Fruit fly (Drosophila melanogaster): ENCODE measurements around the gene ogre.

ogre gene

DNA sequence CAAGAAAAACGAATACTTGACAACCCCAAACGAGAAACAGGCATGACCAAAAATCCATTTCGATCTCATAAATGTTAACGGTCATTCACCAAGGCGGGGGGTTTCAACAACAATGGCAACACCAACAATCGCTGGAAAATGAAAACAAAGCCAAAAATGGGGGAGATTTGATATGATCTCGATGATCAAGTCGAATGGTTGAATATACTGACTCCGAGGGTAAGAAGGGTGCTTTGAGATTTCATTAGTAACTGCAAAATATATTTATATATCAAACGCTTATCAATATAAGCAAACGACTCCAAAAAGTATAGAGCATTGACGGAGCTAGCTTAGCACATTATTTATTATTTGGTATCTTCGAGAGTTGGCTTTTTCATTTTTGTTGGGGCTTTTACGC is 1.0 kb downstream of the ogre start (continued):
- no peak for TF ChIP-seq Gug (GFP tag; IDR thresholded peaks at IDR 0.05)
- TF ChIP-seq Hr39 (GFP tag; optimal IDR thresholded peaks at IDR 0.05), result peak; percentile 0
- no peak for TF ChIP-seq spab (GFP tag; optimal IDR thresholded peaks at IDR 0.05)
- no peak for TF ChIP-seq CG10669 (GFP tag; optimal IDR thresholded peaks at IDR 0.05)
- TF ChIP-seq dsx (GFP tag; optimal IDR thresholded peaks at IDR 0.05; ENCODE audit: poor library complexity, severe bottlenecking), result no peak
- TF ChIP-seq net (GFP tag; optimal IDR thresholded peaks at IDR 0.05), result no peak
- TF ChIP-seq Blimp-1 (GFP tag; optimal IDR thresholded peaks at IDR 0.05), result no peak
- TF ChIP-seq CG6854 (GFP tag; optimal IDR thresholded peaks at IDR 0.05), result no peak
- peak; percentile 59 for TF ChIP-seq svp (GFP tag)
- no peak for TF ChIP-seq fd59A (GFP tag; optimal IDR thresholded peaks at IDR 0.05)
- TF ChIP-seq OdsH (GFP tag; optimal IDR thresholded peaks at IDR 0.05), result no peak
- no peak for TF ChIP-seq CG11902 (GFP tag; optimal IDR thresholded peaks at IDR 0.05)
- no peak for TF ChIP-seq CG34406 (GFP tag; optimal IDR thresholded peaks at IDR 0.05)
- TF ChIP-seq CG6792 (GFP tag; optimal IDR thresholded peaks at IDR 0.05), result no peak
- no peak for TF ChIP-seq CG1621 (tag; optimal IDR thresholded peaks at IDR 0.05)
- TF ChIP-seq CG7368 (GFP tag; optimal IDR thresholded peaks at IDR 0.05), result no peak
- no peak for TF ChIP-seq CG9139 (GFP tag; optimal IDR thresholded peaks at IDR 0.05)
- TF ChIP-seq fd85E (GFP tag; optimal IDR thresholded peaks at IDR 0.05), result no peak
- TF ChIP-seq Smox (GFP tag; optimal IDR thresholded peaks at IDR 0.05), result peak; percentile 28
- TF ChIP-seq CG32006 (GFP tag; optimal IDR thresholded peaks at IDR 0.05), result peak; percentile 23
- TF ChIP-seq acj6 (GFP tag; optimal IDR thresholded peaks at IDR 0.05), result no peak
- TF ChIP-seq dac (GFP tag; optimal IDR thresholded peaks at IDR 0.05), result no peak
- peak; percentile 71 for TF ChIP-seq Eip78C (GFP tag)
- no peak for TF ChIP-seq Hr38 (GFP tag; optimal IDR thresholded peaks at IDR 0.05)

DNA sequence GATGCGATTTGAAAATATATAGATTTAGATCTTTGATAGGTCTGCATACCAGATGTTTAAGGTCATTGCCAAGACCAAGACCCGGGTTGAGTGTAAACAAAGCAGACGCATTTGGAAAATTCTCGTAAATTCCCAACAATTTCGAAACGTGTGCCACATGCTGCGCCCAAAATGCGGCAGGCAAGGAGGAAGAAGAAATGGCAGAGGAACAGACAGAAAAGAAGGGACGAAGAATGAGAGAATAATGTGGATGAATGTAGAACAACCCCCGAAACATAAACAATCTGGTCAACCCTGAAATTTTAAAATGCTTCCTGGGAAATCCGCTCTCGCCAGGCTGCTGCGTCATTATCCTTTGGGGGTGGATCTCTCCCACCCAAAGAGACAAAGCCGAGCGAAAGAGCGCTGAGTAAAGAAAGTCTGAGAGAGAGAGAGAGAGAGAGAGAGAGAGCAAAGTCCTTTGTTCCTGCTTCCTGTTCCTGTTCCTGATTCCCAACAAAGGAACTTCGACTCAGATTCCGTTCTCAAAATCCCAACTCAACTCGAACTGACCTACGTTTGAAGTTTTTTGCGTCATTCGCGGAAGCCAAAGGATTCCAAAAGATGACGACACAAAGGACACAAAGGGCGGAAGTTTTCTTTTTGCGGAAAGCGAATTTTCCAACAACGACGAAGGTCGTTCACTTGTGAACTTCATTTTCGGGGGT is 2.3 kb downstream of the ogre start:
- TF ChIP-seq Lpt (GFP tag; optimal IDR thresholded peaks at IDR 0.05) (no peak), CG3919 (GFP tag; optimal IDR thresholded peaks at IDR 0.05) (no peak), Met (GFP tag; optimal IDR thresholded peaks at IDR 0.05) (no peak), CG3032 (tag; optimal IDR thresholded peaks at IDR 0.05) (no peak), spab (GFP tag; optimal IDR thresholded peaks at IDR 0.05) (no peak), CG10631 (GFP tag; optimal IDR thresholded peaks at IDR 0.05) (no peak), lz (GFP tag; optimal IDR thresholded peaks at IDR 0.05) (no peak), Gug (GFP tag; IDR thresholded peaks at IDR 0.05) (no peak), cyc (GFP tag; optimal IDR thresholded peaks at IDR 0.05) (no peak), CG11902 (GFP tag; optimal IDR thresholded peaks at IDR 0.05) (no peak), OdsH (GFP tag; optimal IDR thresholded peaks at IDR 0.05) (no peak), CG9139 (GFP tag; optimal IDR thresholded peaks at IDR 0.05) (no peak)

DNA sequence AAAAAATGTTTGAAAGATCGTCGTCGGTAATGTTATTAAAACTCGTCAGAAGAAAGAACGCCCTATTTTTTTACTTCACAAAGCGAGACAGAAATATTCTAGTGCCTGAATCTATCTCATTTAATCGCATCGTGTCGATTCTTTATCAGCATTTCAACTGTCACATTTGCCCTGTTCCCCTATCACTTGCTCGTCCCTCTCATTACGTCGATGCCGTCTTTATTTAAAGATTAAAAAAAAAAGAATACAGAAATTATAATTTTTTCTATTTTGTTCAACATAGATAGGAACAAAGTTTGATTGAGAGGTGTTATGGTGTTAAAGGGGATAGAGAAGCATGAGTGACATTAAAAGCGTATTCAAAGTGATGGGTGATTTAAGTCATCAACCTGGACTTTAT is 3.0 kb downstream of the ogre start:
- TF ChIP-seq svp (GFP tag) (peak; percentile 91), CG6792 (GFP tag; optimal IDR thresholded peaks at IDR 0.05) (no peak)

dm6 chrX:6987091-6987490 is 4.0 kb downstream of the ogre start:
- no peak for TF ChIP-seq CG31627 (GFP tag; optimal IDR thresholded peaks at IDR 0.05)
- no peak for TF ChIP-seq Eip78C (GFP tag)
- TF ChIP-seq dsx (GFP tag; optimal IDR thresholded peaks at IDR 0.05; ENCODE audit: poor library complexity, severe bottlenecking), result peak; percentile 24
- no peak for TF ChIP-seq CG8319 (GFP tag; optimal IDR thresholded peaks at IDR 0.05)
- no peak for TF ChIP-seq salr (GFP tag; optimal IDR thresholded peaks at IDR 0.05)
- no peak for TF ChIP-seq ss (GFP tag; optimal IDR thresholded peaks at IDR 0.05)
- no peak for TF ChIP-seq CG16779 (tag; optimal IDR thresholded peaks at IDR 0.05)
- no peak for TF ChIP-seq OdsH (GFP tag; optimal IDR thresholded peaks at IDR 0.05)
- TF ChIP-seq Met (GFP tag; optimal IDR thresholded peaks at IDR 0.05), result no peak
- no peak for TF ChIP-seq fd85E (GFP tag; optimal IDR thresholded peaks at IDR 0.05)
- no peak for TF ChIP-seq Ets96B (tag; optimal IDR thresholded peaks at IDR 0.05)
- TF ChIP-seq CG9139 (GFP tag; optimal IDR thresholded peaks at IDR 0.05), result peak; percentile 15
